Fruit fly (Drosophila melanogaster) whole organism, adult: ENCODE results near the gene CG2691.

Experiments
- CG11617 ChIP-seq: fragments of 200-800 bp; sonication (Bioruptor generic); optimal IDR thresholded peaks from 2 replicates; lab custom pipeline; 2017; ENCODE audit warnings: mild to moderate bottlenecking, missing biosample characterization, missing genetic modification reagents, missing genetic modification characterization
- CG12768 ChIP-seq: fragments of 200-800 bp; sonication (Bioruptor generic); optimal IDR thresholded peaks from 2 replicates; lab custom pipeline; 2017; ENCODE audit warnings: missing biosample characterization, missing genetic modification characterization, mild to moderate bottlenecking, moderate library complexity, missing genetic modification reagents
- CG14711 ChIP-seq: fragments of 200-800 bp; sonication (Bioruptor generic); optimal IDR thresholded peaks from 2 replicates; lab custom pipeline; 2018; ENCODE audit warnings: missing biosample characterization, mild to moderate bottlenecking, missing genetic modification characterization, moderate library complexity
- CG1620 ChIP-seq: fragments of 200-800 bp; sonication (Bioruptor generic); optimal IDR thresholded peaks from 2 replicates; lab custom pipeline; 2016; ENCODE audit warnings: missing biosample characterization, missing genetic modification characterization
- CG33017 ChIP-seq: fragments of 200-800 bp; sonication (Bioruptor generic); optimal IDR thresholded peaks from 2 replicates; lab custom pipeline; 2018; ENCODE audit warnings: missing biosample characterization, mild to moderate bottlenecking, missing genetic modification characterization, moderate library complexity
- CG5204 ChIP-seq: fragments of 200-800 bp; sonication (Bioruptor generic); optimal IDR thresholded peaks from 2 replicates; lab custom pipeline; 2016; ENCODE audit warnings: missing biosample characterization, missing genetic modification characterization
- CG7045 ChIP-seq: fragments of 200-800 bp; sonication (Bioruptor generic); optimal IDR thresholded peaks from 2 replicates; lab custom pipeline; 2017; ENCODE audit warnings: missing biosample characterization, mild to moderate bottlenecking, missing genetic modification characterization
- CG7101 ChIP-seq: fragments of 200-800 bp; sonication (Bioruptor generic); optimal IDR thresholded peaks from 2 replicates; lab custom pipeline; 2018; ENCODE audit warnings: missing biosample characterization, mild to moderate bottlenecking, missing genetic modification characterization, moderate library complexity
- Clk ChIP-seq: fragments of 200-800 bp; sonication (Bioruptor generic); optimal IDR thresholded peaks from 2 replicates; lab custom pipeline; 2017; ENCODE audit warnings: missing biosample characterization, missing genetic modification characterization
- Crg-1 ChIP-seq: fragments of 200-800 bp; sonication (Bioruptor generic); optimal IDR thresholded peaks from 2 replicates; lab custom pipeline; 2016; ENCODE audit warnings: missing biosample characterization, missing genetic modification characterization
- Hr96 ChIP-seq: fragments of 200-800 bp; sonication (Bioruptor generic); optimal IDR thresholded peaks from 2 replicates; lab custom pipeline; 2016; ENCODE audit warnings: missing biosample characterization, missing genetic modification characterization
- Mnt ChIP-seq: fragments of 200-800 bp; sonication (Bioruptor generic); optimal IDR thresholded peaks from 2 replicates; lab custom pipeline; 2016; ENCODE audit warnings: missing biosample characterization, mild to moderate bottlenecking, missing genetic modification characterization
- bab1 ChIP-seq: fragments of 200-800 bp; sonication (Bioruptor generic); optimal IDR thresholded peaks from 3 replicates; lab custom pipeline; 2019; ENCODE audit warnings: missing biosample characterization, mild to moderate bottlenecking, missing genetic modification characterization, moderate library complexity
- cic ChIP-seq: fragments of 200-800 bp; sonication (Bioruptor generic); optimal IDR thresholded peaks from 2 replicates; lab custom pipeline; 2017; ENCODE audit warnings: missing biosample characterization, mild to moderate bottlenecking, missing genetic modification characterization, moderate library complexity
- cnc ChIP-seq, 2 experiments: fragments of >200 bp; optimal IDR thresholded peaks; 2 replicates each; lab custom pipeline; 2017
- kay ChIP-seq: fragments of 200-800 bp; sonication (Bioruptor generic); peaks from one replicate; lab custom pipeline; 2016; ENCODE audit warnings: missing biosample characterization, missing genetic modification characterization, borderline replicate concordance
- ovo ChIP-seq: fragments of 200-800 bp; sonication (Bioruptor generic); optimal IDR thresholded peaks from 2 replicates; lab custom pipeline; 2016; ENCODE audit warnings: missing biosample characterization, missing genetic modification characterization
- pad ChIP-seq: fragments of 200-800 bp; sonication (Bioruptor generic); optimal IDR thresholded peaks from 3 replicates; lab custom pipeline; 2017; ENCODE audit warnings: missing biosample characterization, missing genetic modification characterization, mild to moderate bottlenecking, moderate library complexity, missing genetic modification reagents
- tj ChIP-seq: fragments of 200-800 bp; sonication (Bioruptor generic); optimal IDR thresholded peaks from 3 replicates; lab custom pipeline; 2017; ENCODE audit warnings: missing biosample characterization, mild to moderate bottlenecking, missing genetic modification characterization, moderate library complexity
- toe ChIP-seq: fragments of 200-800 bp; sonication (Bioruptor generic); optimal IDR thresholded peaks from 2 replicates; lab custom pipeline; 2016; ENCODE audit warnings: missing biosample characterization, missing genetic modification characterization

CG2691 gene

DNA sequence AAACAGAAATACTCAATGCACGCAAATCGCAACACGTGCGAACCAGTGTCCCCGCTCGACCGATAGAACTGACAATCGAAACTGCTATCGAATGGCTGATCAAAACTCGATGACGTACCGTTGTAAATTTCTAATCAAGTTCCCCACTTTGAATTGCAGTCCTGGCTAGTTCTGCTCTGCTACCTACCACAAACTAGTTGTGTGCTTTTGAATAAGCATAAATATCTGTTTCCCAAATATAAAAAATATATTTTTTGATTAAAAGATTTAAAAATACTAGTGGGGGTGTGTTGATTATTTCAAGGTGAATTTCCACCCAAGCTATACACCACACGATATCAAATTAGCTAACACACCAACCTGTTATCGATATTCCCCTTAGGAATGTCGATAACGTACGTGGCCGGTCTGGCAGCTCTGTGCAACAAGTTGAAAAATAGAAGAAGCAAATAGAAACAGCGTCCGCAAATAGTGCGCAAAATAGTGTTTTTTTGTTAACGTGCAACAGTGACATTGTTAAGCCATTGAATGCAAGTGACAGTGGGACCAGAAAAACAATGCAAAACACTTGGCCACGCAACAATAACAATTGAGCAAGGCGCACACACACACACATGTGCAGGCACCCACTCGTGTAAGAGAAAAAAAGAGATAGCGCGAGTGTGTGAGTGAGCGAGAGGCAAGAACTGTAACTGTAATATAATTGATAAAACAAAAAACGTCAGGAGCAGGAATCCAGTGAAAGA is at the start of gene CG2691, which contains the start of gene NFAT:
Gene CG2691 (minus strand): TSS at position 75 of the 746 bp plus-strand sequence.
Gene NFAT (plus strand): TSS at position 412 of the 746 bp plus-strand sequence.
- TF ChIP-seq ovo (GFP tag; lab: Kevin White, UChicago) (peak; percentile 50), CG11617 (peak; percentile 39), bab1 (GFP tag; lab: Kevin White, UChicago) (peak; percentile 4), cic (peak; percentile 16), Clk (no peak), CG14711 (tag; lab: Kevin White, UChicago) (no peak), Mnt (GFP tag; lab: Kevin White, UChicago) (peak; percentile 96), pad (peak; percentile 94)

DNA sequence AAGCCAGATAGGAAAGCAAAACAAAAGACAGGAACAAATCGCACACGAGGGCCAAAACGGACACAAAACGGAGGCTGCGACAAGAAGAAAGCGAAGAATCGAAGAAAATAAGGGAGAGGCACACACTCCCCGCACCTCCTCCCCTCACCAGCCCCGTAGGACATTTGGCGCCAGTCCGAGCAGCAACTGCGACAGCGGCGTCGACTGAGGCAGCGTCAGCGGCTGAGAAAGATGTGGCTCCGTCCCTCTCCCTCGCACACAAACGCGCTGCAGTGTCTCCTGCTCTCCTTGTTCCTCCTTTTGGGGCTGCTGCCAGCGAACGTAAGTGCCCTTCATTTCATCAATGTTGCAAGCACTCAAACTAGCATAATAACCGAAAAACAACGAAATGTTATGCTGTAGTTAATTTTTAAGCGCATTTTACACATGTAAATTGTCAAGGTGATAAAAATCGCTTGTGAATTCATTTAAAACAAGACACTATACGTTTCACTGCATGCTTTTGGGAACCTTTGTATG is 46.2 kb upstream of the CG2691 start:
- no peak for TF ChIP-seq cnc (optimal IDR thresholded peaks at IDR 0.05; lab: Kevin White, UChicago)
- TF ChIP-seq Clk, result no peak
- no peak for TF ChIP-seq cic
- TF ChIP-seq CG7101 (tag; lab: Kevin White, UChicago), result no peak
- no peak for TF ChIP-seq CG1620 (GFP tag; lab: Kevin White, UChicago)
- no peak for TF ChIP-seq CG12768 (GFP tag; lab: Kevin White, UChicago)

DNA sequence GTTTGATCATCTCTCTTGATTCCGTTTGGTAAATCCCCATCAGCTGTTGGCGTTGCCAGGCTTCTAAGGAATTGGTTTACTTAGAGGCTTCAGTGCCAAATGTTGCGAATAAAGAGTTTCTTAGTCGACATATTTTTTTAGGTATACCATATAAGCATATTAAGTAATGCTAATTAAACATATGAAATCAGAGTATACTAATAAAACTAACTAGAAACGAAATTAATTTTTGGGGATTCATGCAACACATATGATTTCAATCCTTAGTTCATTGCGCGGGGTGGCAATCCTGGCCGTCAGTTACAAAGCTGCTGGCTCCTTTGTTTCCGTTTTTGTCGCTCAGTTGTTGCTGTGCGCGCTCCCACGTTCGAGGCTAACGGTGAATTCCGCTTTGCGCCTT is 45.2 kb upstream of the CG2691 start, which contains the start of gene CG15760:
Gene CG15760 (plus strand): TSS at position 334 of the 400 bp plus-strand sequence.
- TF ChIP-seq bab1 (GFP tag; lab: Kevin White, UChicago) (no peak), tj (GFP tag; lab: Kevin White, UChicago) (no peak), CG33017 (no peak), cic (no peak), CG14711 (tag; lab: Kevin White, UChicago) (peak; percentile 34), CG1620 (GFP tag; lab: Kevin White, UChicago) (no peak), CG7101 (tag; lab: Kevin White, UChicago) (peak; percentile 0), CG7045 (peak; percentile 2), Crg-1 (no peak), Hr96 (GFP tag; lab: Kevin White, UChicago) (no peak), Mnt (GFP tag; lab: Kevin White, UChicago) (no peak)

DNA sequence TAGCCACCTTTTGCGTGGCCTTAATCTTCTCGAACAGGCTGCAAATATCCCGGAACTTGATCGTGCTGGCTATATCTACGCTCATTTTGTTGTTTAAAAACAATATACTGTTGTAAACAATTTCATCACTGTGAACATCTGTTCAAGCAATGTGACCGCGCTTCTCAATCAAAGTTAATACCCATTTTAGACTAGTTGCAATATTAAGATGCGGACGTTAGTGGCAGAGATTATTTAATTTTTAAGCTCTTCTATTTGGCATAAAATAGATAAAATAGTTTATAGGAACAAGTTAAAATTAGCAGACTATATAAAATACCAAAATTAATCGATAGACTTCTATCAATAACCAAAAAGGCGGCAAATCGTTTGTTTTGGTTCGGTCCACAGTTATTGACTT is 43.4 kb upstream of the CG2691 start, which contains the start of the genes DNAlig4 and CG11164:
Gene DNAlig4 (minus strand): TSS at position 156 of the 400 bp plus-strand sequence.
Gene CG11164 (plus strand): TSS at position 359 of the 400 bp plus-strand sequence.
- peak; percentile 46 for TF ChIP-seq kay (GFP tag; lab: Kevin White, UChicago)
- no peak for TF ChIP-seq CG11617

DNA sequence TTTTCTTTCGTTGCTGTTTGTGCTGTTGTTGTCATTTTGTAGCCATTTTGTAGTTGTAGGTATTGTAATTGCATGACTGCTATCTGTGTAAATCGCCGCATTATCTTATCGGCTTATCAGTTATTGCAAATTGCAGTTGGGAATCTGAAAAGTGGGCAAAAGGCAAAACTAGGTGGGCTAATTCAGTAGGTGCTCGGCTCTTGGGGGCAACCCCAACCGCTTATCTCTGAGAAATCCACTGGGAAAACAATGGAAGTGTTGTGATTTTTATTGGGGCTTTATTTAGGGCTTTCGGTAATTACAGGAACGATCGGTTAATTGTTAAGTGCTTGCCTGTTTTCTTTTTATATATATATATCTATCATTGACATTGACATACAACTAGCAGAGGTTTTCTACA is 27.0 kb upstream of the CG2691 start:
- TF ChIP-seq CG33017 (no peak), CG5204 (no peak), CG1620 (GFP tag; lab: Kevin White, UChicago) (no peak), Mnt (GFP tag; lab: Kevin White, UChicago) (peak; percentile 6), cic (peak; percentile 65), CG14711 (tag; lab: Kevin White, UChicago) (peak; percentile 4), pad (peak; percentile 37), kay (GFP tag; lab: Kevin White, UChicago) (peak; percentile 7), CG7101 (tag; lab: Kevin White, UChicago) (peak; percentile 46), tj (GFP tag; lab: Kevin White, UChicago) (peak; percentile 4)

DNA sequence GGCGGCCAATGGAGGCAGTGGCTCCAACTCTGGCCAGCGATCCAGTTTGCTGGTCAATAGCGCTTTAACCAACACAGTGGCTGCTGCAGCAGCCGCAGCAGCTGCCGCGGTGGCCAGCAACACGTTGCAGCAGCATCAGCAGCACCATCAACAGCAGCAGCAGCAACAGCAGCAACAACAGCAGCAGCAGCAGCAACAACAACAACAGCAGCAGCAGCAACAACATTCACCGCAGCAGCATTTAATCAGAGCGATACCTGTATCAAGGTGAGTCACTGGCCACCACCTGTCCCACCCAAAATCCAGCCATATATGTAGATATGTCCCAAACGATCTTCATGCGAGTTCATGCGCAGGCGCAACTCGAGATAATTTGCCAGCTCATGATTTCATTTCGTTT is 25.6 kb upstream of the CG2691 start:
- no peak for TF ChIP-seq pad
- no peak for TF ChIP-seq CG11617
- TF ChIP-seq CG12768 (GFP tag; lab: Kevin White, UChicago), result no peak
- no peak for TF ChIP-seq CG33017
- no peak for TF ChIP-seq CG7101 (tag; lab: Kevin White, UChicago)
- TF ChIP-seq ovo (GFP tag; lab: Kevin White, UChicago), result no peak
- no peak for TF ChIP-seq cic
- TF ChIP-seq bab1 (GFP tag; lab: Kevin White, UChicago), result no peak
- TF ChIP-seq Clk, result no peak
- TF ChIP-seq Hr96 (GFP tag; lab: Kevin White, UChicago), result no peak
- no peak for TF ChIP-seq CG1620 (GFP tag; lab: Kevin White, UChicago)

DNA sequence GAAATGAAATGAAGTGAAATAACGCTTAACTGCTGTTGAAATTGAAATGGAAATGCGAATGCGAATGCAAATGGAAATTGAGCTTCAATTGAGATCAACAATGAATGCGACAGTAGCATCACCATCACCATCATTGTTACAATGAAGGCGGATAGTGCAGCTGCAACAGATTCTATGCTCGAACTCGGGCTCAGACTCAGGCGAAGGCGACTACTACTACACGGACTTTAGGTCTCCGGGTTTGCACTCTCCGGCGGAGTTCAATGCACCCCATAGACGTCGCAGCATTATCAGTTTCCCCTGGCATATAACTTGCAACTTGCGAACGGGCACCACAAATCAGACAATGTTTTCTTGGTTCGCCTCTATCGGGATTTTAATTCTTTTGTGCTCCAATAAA is 24.6 kb upstream of the CG2691 start:
- TF ChIP-seq ovo (GFP tag; lab: Kevin White, UChicago) (no peak), CG5204 (no peak), tj (GFP tag; lab: Kevin White, UChicago) (no peak), toe (no peak), CG12768 (GFP tag; lab: Kevin White, UChicago) (no peak), kay (GFP tag; lab: Kevin White, UChicago) (no peak), cnc (optimal IDR thresholded peaks at IDR 0.05; lab: Kevin White, UChicago) (no peak), Hr96 (GFP tag; lab: Kevin White, UChicago) (no peak)
